Fruit fly (Drosophila melanogaster) whole organism, adult: ENCODE results near the gene dwg.

Source experiments
- CG12768 ChIP-seq: fragments of 200-800 bp; sonication (Bioruptor generic); optimal IDR thresholded peaks from 2 replicates; lab custom pipeline; 2017; ENCODE audit warnings: missing biosample characterization, missing genetic modification characterization, mild to moderate bottlenecking, moderate library complexity, missing genetic modification reagents
- cic ChIP-seq: fragments of 200-800 bp; sonication (Bioruptor generic); optimal IDR thresholded peaks from 2 replicates; lab custom pipeline; 2017; ENCODE audit warnings: missing biosample characterization, mild to moderate bottlenecking, missing genetic modification characterization, moderate library complexity
- cnc ChIP-seq, 2 experiments: fragments of >200 bp; optimal IDR thresholded peaks; 2 replicates each; lab custom pipeline; 2017
- tj ChIP-seq: fragments of 200-800 bp; sonication (Bioruptor generic); optimal IDR thresholded peaks from 3 replicates; lab custom pipeline; 2017; ENCODE audit warnings: missing biosample characterization, mild to moderate bottlenecking, missing genetic modification characterization, moderate library complexity

- no peak for TF ChIP-seq CG12768 (GFP tag; lab: Kevin White, UChicago)
- no peak for TF ChIP-seq cnc (optimal IDR thresholded peaks at IDR 0.05; lab: Kevin White, UChicago)
- no peak for TF ChIP-seq tj
- TF ChIP-seq cic, result no peak
These were observed 43.1 kb upstream of the dwg start for dm6 chrX:2684442-2684841.
